Fruit fly (Drosophila melanogaster): ENCODE measurements around the gene Obp93a.

DNA sequence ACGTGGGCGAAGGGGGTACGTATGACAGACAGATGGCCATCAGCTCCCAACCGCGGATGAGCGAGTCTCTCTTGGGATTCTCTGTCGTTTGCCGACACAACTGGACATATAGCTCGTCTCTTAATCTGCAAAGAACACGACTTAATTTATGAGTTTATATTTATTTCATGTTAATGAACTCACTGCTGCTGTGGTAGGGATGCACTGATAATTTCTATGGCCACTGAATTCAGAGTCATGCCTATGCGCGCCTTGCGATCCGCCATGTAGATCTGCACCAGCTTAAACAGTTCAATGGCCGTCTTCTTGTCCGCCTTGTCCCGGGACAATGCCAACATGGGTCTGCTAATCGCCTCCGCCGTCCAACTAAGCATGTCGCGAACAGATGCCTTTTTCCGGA, 44.5 kb downstream of the Obp93a start:
- TF ChIP-seq dsf (GFP tag; optimal IDR thresholded peaks at IDR 0.05; ENCODE audit: borderline replicate concordance) (no peak), fru (GFP tag; optimal IDR thresholded peaks at IDR 0.05) (no peak), Myc (optimal IDR thresholded peaks at IDR 0.05) (no peak), CG32264 (GFP tag; optimal IDR thresholded peaks at IDR 0.05) (no peak)

Data from whole organism, wandering third instar larva.